Worm (Caenorhabditis elegans) whole organism, young adult: Measurements from ENCODE around the gene srt-20.

Experiments
- F52B5.7 ChIP-seq: sonication (generic microtip); optimal IDR thresholded peaks from 2 replicates; lab custom pipeline; 2016; ENCODE audit warnings: mild to moderate bottlenecking, missing genetic modification characterization, missing compliant biosample characterization
- Y53F4B.3 ChIP-seq: fragments of 200-800 bp; sonication (Bioruptor generic); IDR thresholded peaks from 2 replicates; pipeline ENCODE4 v1.3.6; 2022; ENCODE audit warnings: missing genetic modification reagents, missing genetic modification characterization, missing compliant biosample characterization
- Y56A3A.18 ChIP-seq: fragments of 200-800 bp; sonication (Bioruptor generic); IDR thresholded peaks from 2 replicates; pipeline ENCODE4 v1.3.6; 2022; ENCODE audit warnings: missing genetic modification reagents, missing genetic modification characterization, missing compliant biosample characterization
- ama-1 ChIP-seq, 3 experiments: fragments of 150-350 bp in 1 of 3; sonication (generic microtip) in 2 of 3; optimal IDR thresholded peaks; 2 replicates each; lab custom pipeline; 2014 to 2018; ENCODE audit warnings: missing biosample characterization in 2 of 3, missing genetic modification characterization in 2 of 3, missing genetic modification reagents in 2 of 3
- atf-7 ChIP-seq: sonication (generic microtip); optimal IDR thresholded peaks from 2 replicates; lab custom pipeline; 2017; ENCODE audit warnings: mild to moderate bottlenecking, missing genetic modification characterization, missing compliant biosample characterization
- athp-1 ChIP-seq: sonication (generic microtip); optimal IDR thresholded peaks from 2 replicates; lab custom pipeline; 2017; ENCODE audit warnings: mild to moderate bottlenecking, missing genetic modification characterization, missing compliant biosample characterization
- attf-6 ChIP-seq: fragments of 200-800 bp; sonication (Bioruptor generic); IDR thresholded peaks from 2 replicates; pipeline ENCODE4 v1.3.6; 2022; ENCODE audit warnings: missing genetic modification reagents, missing genetic modification characterization, missing compliant biosample characterization
- die-1 ChIP-seq: sonication (generic microtip); optimal IDR thresholded peaks from 2 replicates; lab custom pipeline; 2016; ENCODE audit warnings: missing genotype, mild to moderate bottlenecking, missing genetic modification characterization, missing compliant biosample characterization
- dpl-1 ChIP-seq: fragments of 150-350 bp; optimal IDR thresholded peaks from 2 replicates; lab custom pipeline; 2014; ENCODE audit warnings: missing biosample characterization, missing genetic modification reagents, missing genetic modification characterization
- ekl-4 ChIP-seq: fragments of 200-800 bp; sonication (Bioruptor generic); IDR thresholded peaks from 2 replicates; pipeline ENCODE4 v1.3.6; 2022; ENCODE audit warnings: missing genetic modification reagents, missing genetic modification characterization, missing compliant biosample characterization
- madf-6 ChIP-seq: fragments of 200-800 bp; sonication (Bioruptor generic); IDR thresholded peaks from 2 replicates; pipeline ENCODE4 v1.3.6; 2022; ENCODE audit warnings: missing genetic modification reagents, missing genetic modification characterization, missing compliant biosample characterization
- snpc-4 ChIP-seq, 5 experiments: fragments of 150-350 bp in 1 of 5; sonication (generic microtip) in 4 of 5; optimal IDR thresholded peaks; 2 replicates each; lab custom pipeline; 2014 to 2018; ENCODE audit warnings: missing genetic modification characterization in 5 of 5, missing biosample characterization in 3 of 5, antibody characterized with exemption in 2 of 5, mild to moderate bottlenecking in 2 of 5, missing compliant biosample characterization in 2 of 5, missing genotype in 2 of 5, moderate library complexity in 2 of 5, missing genetic modification reagents in 1 of 5
- unc-62 ChIP-seq: fragments of 150-350 bp; optimal IDR thresholded peaks from 2 replicates; lab custom pipeline; 2014; ENCODE audit warnings: missing biosample characterization, missing genetic modification reagents, missing genetic modification characterization

ce11 chrV:4302842-4303241, 24.2 kb upstream of the srt-20 start:
- TF ChIP-seq die-1 (tag; lab: Kevin White, UChicago) (no peak), unc-62 (no peak), madf-6 (GFP tag; lab: Robert Waterston, UW) (no peak), F52B5.7 (tag; lab: Kevin White, UChicago) (no peak), snpc-4 (GFP tag; optimal IDR thresholded peaks at IDR 0.05; lab: Kevin White, UChicago) (no peak), snpc-4 (tag; optimal IDR thresholded peaks at IDR 0.05; lab: Kevin White, UChicago) (no peak), ama-1 (optimal IDR thresholded peaks at IDR 0.05; lab: Kevin White, UChicago) (no peak), ama-1 (GFP tag; optimal IDR thresholded peaks at IDR 0.05; lab: Kevin White, UChicago) (no peak), Y56A3A.18 (GFP tag; lab: Robert Waterston, UW) (no peak), attf-6 (no peak), athp-1 (tag; lab: Kevin White, UChicago) (no peak), ekl-4 (no peak), Y53F4B.3 (GFP tag; lab: Robert Waterston, UW) (no peak), atf-7 (tag; lab: Kevin White, UChicago) (no peak), dpl-1 (GFP tag; lab: Kevin White, UChicago) (no peak)
